Fruit fly (Drosophila melanogaster) whole organism, embryonic: ENCODE measurements around the gene eloF.
A peak's percentile ranks its signal among the peaks of the same experiment; 100 is the strongest.

Experiments
- CG10147 ChIP-seq: fragments of 200-800 bp; sonication (Bioruptor generic); optimal IDR thresholded peaks from 2 replicates; lab custom pipeline; 2019; ENCODE audit warnings: missing biosample characterization, mild to moderate bottlenecking, missing genetic modification characterization, moderate library complexity
- CG10209 ChIP-seq: fragments of 200-800 bp; sonication (Bioruptor generic); optimal IDR thresholded peaks from 3 replicates; lab custom pipeline; 2017; ENCODE audit warnings: missing biosample characterization, mild to moderate bottlenecking, missing genetic modification characterization, missing genetic modification reagents
- CG10431 ChIP-seq: fragments of 200-800 bp; sonication (Bioruptor generic); optimal IDR thresholded peaks from 3 replicates; lab custom pipeline; 2018; ENCODE audit warnings: missing biosample characterization, mild to moderate bottlenecking, missing genetic modification characterization
- CG11398 ChIP-seq: fragments of 200-800 bp; sonication (Bioruptor generic); optimal IDR thresholded peaks from 2 replicates; lab custom pipeline; 2016; ENCODE audit warnings: missing biosample characterization, missing genetic modification characterization
- CG12071 ChIP-seq: fragments of 200-800 bp; sonication (Bioruptor generic); optimal IDR thresholded peaks from 3 replicates; lab custom pipeline; 2018; ENCODE audit warnings: missing biosample characterization, mild to moderate bottlenecking, missing genetic modification characterization
- CG12659 ChIP-seq: fragments of 200-800 bp; sonication (Bioruptor generic); optimal IDR thresholded peaks from 3 replicates; lab custom pipeline; 2017; ENCODE audit warnings: mild to moderate bottlenecking, missing biosample characterization, missing genetic modification reagents, missing genetic modification characterization
- CG13287 ChIP-seq: fragments of 200-800 bp; sonication (Bioruptor generic); IDR thresholded peaks from 2 replicates; pipeline ENCODE4 v1.3.6; 2022; ENCODE audit warnings: missing biosample characterization, missing genetic modification characterization; ENCODE audit not compliant: partially characterized antibody
- CG13296 ChIP-seq: fragments of 200-800 bp; sonication (Bioruptor generic); optimal IDR thresholded peaks from 3 replicates; lab custom pipeline; 2018; ENCODE audit warnings: missing biosample characterization, mild to moderate bottlenecking, missing genetic modification characterization
- CG13775 ChIP-seq: fragments of 200-800 bp; sonication (Bioruptor generic); optimal IDR thresholded peaks from 3 replicates; lab custom pipeline; 2017; ENCODE audit warnings: missing biosample characterization, mild to moderate bottlenecking, missing genetic modification characterization
- CG14441 ChIP-seq: fragments of 200-800 bp; sonication (Bioruptor generic); IDR thresholded peaks from 2 replicates; pipeline ENCODE4 v1.3.6; 2022; ENCODE audit warnings: missing biosample characterization, missing genetic modification characterization
- CG15696 ChIP-seq: fragments of 200-800 bp; sonication (Bioruptor generic); optimal IDR thresholded peaks from 2 replicates; lab custom pipeline; 2019; ENCODE audit warnings: missing biosample characterization, mild to moderate bottlenecking, missing genetic modification characterization, moderate library complexity
- CG16779 ChIP-seq: fragments of 200-800 bp; sonication (Bioruptor generic); IDR thresholded peaks from 2 replicates; pipeline ENCODE4 v1.3.6; 2022; ENCODE audit warnings: missing biosample characterization, missing genetic modification characterization
- CG17912 ChIP-seq: fragments of 200-800 bp; sonication (Bioruptor generic); optimal IDR thresholded peaks from 2 replicates; lab custom pipeline; 2018; ENCODE audit warnings: missing biosample characterization, mild to moderate bottlenecking, missing genetic modification characterization
- CG18262 ChIP-seq: fragments of 200-800 bp; optimal IDR thresholded peaks from 3 replicates; lab custom pipeline; 2019; ENCODE audit warnings: missing biosample characterization, mild to moderate bottlenecking, missing genetic modification characterization, moderate library complexity
- CG18599 ChIP-seq: fragments of 200-800 bp; sonication (Bioruptor generic); optimal IDR thresholded peaks from 3 replicates; lab custom pipeline; 2017; ENCODE audit warnings: missing biosample characterization, missing genetic modification characterization, mild to moderate bottlenecking, moderate library complexity, missing genetic modification reagents
- CG2678 ChIP-seq: fragments of 200-800 bp; sonication (Bioruptor generic); optimal IDR thresholded peaks from 3 replicates; lab custom pipeline; 2019; ENCODE audit warnings: missing biosample characterization, mild to moderate bottlenecking, missing genetic modification characterization, moderate library complexity
- CG2712 ChIP-seq: fragments of 200-800 bp; optimal IDR thresholded peaks from 3 replicates; lab custom pipeline; 2019; ENCODE audit warnings: missing biosample characterization, mild to moderate bottlenecking, missing genetic modification characterization, moderate library complexity
- CG31441 ChIP-seq: fragments of 200-800 bp; sonication (Bioruptor generic); IDR thresholded peaks from 2 replicates; pipeline ENCODE4 v1.3.6; 2022; ENCODE audit warnings: missing biosample characterization, missing genetic modification characterization
- CG3163 ChIP-seq: fragments of 200-800 bp; sonication (Bioruptor generic); optimal IDR thresholded peaks from 3 replicates; lab custom pipeline; 2016; ENCODE audit warnings: missing biosample characterization, missing genetic modification characterization
- CG32767 ChIP-seq: fragments of 200-800 bp; sonication (Bioruptor generic); IDR thresholded peaks from 2 replicates; pipeline ENCODE4 v1.3.6; 2022; ENCODE audit warnings: missing biosample characterization, missing genetic modification characterization
- CG3281 ChIP-seq: fragments of 200-800 bp; sonication (Bioruptor generic); optimal IDR thresholded peaks from 3 replicates; lab custom pipeline; 2017; ENCODE audit warnings: missing biosample characterization, mild to moderate bottlenecking, missing genetic modification characterization
- CG4404 ChIP-seq: fragments of 200-800 bp; sonication (Bioruptor generic); IDR thresholded peaks from 2 replicates; pipeline ENCODE4 v1.3.6; 2022; ENCODE audit warnings: missing biosample characterization, missing genetic modification characterization
- CG6689 ChIP-seq: fragments of 200-800 bp; sonication (Bioruptor generic); IDR thresholded peaks from 2 replicates; pipeline ENCODE4 v1.3.6; 2022; ENCODE audit warnings: missing biosample characterization, missing genetic modification characterization
- CG8924 ChIP-seq: fragments of 200-800 bp; optimal IDR thresholded peaks from 3 replicates; lab custom pipeline; 2019; ENCODE audit warnings: missing biosample characterization, mild to moderate bottlenecking, missing genetic modification characterization, moderate library complexity
- CG9727 ChIP-seq: fragments of 200-800 bp; sonication (Bioruptor generic); optimal IDR thresholded peaks from 3 replicates; lab custom pipeline; 2017; ENCODE audit warnings: missing biosample characterization, mild to moderate bottlenecking, missing genetic modification characterization
- D19A ChIP-seq: fragments of 200-800 bp; optimal IDR thresholded peaks from 3 replicates; lab custom pipeline; 2019; ENCODE audit warnings: missing biosample characterization, mild to moderate bottlenecking, missing genetic modification characterization, moderate library complexity
- D19B ChIP-seq: fragments of 200-800 bp; sonication (Bioruptor generic); optimal IDR thresholded peaks from 2 replicates; lab custom pipeline; 2017; ENCODE audit warnings: missing biosample characterization, mild to moderate bottlenecking, missing genetic modification characterization
- Eip74EF ChIP-seq, 2 experiments: fragments of 200-800 bp in 1 of 2; fragments of >200 bp in 1 of 2; sonication (Bioruptor generic) in 1 of 2; optimal IDR thresholded peaks; 2 replicates each; lab custom pipeline; 2017 to 2019; ENCODE audit warnings: missing biosample characterization in 2 of 2, missing genetic modification characterization in 2 of 2, mild to moderate bottlenecking in 1 of 2, moderate library complexity in 1 of 2
- Ets65A ChIP-seq: fragments of 200-800 bp; sonication (Bioruptor generic); peaks from one replicate; lab custom pipeline; 2016; ENCODE audit warnings: missing biosample characterization, missing genetic modification characterization
- Fer1 ChIP-seq: fragments of 200-800 bp; sonication (Bioruptor generic); optimal IDR thresholded peaks from 2 replicates; lab custom pipeline; 2017; ENCODE audit warnings: missing biosample characterization, mild to moderate bottlenecking, missing genetic modification characterization
- HHEX ChIP-seq: fragments of 200-800 bp; sonication (Bioruptor generic); optimal IDR thresholded peaks from 3 replicates; lab custom pipeline; 2017; ENCODE audit warnings: missing biosample characterization, mild to moderate bottlenecking, missing genetic modification characterization, missing genetic modification reagents
- MESR4 ChIP-seq: fragments of 200-800 bp; sonication (Bioruptor generic); optimal IDR thresholded peaks from 2 replicates; lab custom pipeline; 2018; ENCODE audit warnings: missing biosample characterization, mild to moderate bottlenecking, missing genetic modification characterization, moderate library complexity
- Meics ChIP-seq: fragments of 200-800 bp; sonication (Bioruptor generic); optimal IDR thresholded peaks from 2 replicates; lab custom pipeline; 2017; ENCODE audit warnings: missing biosample characterization, mild to moderate bottlenecking, missing genetic modification characterization
- NC2β ChIP-seq: fragments of 200-800 bp; sonication (Bioruptor generic); optimal IDR thresholded peaks from 2 replicates; lab custom pipeline; 2016; ENCODE audit warnings: missing biosample characterization, missing genetic modification characterization
- Neu2 ChIP-seq: fragments of 200-800 bp; sonication (Bioruptor generic); optimal IDR thresholded peaks from 3 replicates; lab custom pipeline; 2016; ENCODE audit warnings: missing biosample characterization, missing genetic modification characterization, borderline replicate concordance
- Ptx1 ChIP-seq: fragments of 200-800 bp; sonication (Bioruptor generic); IDR thresholded peaks from 2 replicates; pipeline ENCODE4 v1.3.6; 2022; ENCODE audit warnings: missing biosample characterization, missing genetic modification characterization
- Sox100B ChIP-seq: fragments of 200-800 bp; sonication (Bioruptor generic); optimal IDR thresholded peaks from 3 replicates; lab custom pipeline; 2018; ENCODE audit warnings: missing biosample characterization, mild to moderate bottlenecking, missing genetic modification characterization
- aop ChIP-seq: fragments of 200-800 bp; sonication (Bioruptor generic); IDR thresholded peaks from 2 replicates; pipeline ENCODE4 v1.3.6; 2022; ENCODE audit warnings: missing biosample characterization, missing genetic modification characterization
- bcd ChIP-seq: fragments of 200-800 bp; sonication (Bioruptor generic); optimal IDR thresholded peaks from 2 replicates; lab custom pipeline; 2017; ENCODE audit warnings: missing biosample characterization, mild to moderate bottlenecking, missing genetic modification characterization
- caup ChIP-seq: fragments of 200-800 bp; sonication (Bioruptor generic); optimal IDR thresholded peaks from 3 replicates; lab custom pipeline; 2017; ENCODE audit warnings: missing biosample characterization, mild to moderate bottlenecking, missing genetic modification characterization, moderate library complexity; ENCODE audit not compliant: severe bottlenecking
- cwo ChIP-seq: fragments of 200-800 bp; sonication (Bioruptor generic); optimal IDR thresholded peaks from 3 replicates; lab custom pipeline; 2017; ENCODE audit warnings: missing biosample characterization, missing genetic modification characterization, mild to moderate bottlenecking, moderate library complexity, missing genetic modification reagents
- lmd ChIP-seq: fragments of 200-800 bp; sonication (Bioruptor generic); IDR thresholded peaks from 2 replicates; pipeline ENCODE4 v1.3.6; 2022; ENCODE audit warnings: missing biosample characterization, missing genetic modification characterization
- pb ChIP-seq: fragments of 200-800 bp; sonication (Bioruptor generic); optimal IDR thresholded peaks from 3 replicates; lab custom pipeline; 2016; ENCODE audit warnings: missing biosample characterization, missing genetic modification characterization
- pita ChIP-seq: fragments of 200-800 bp; sonication (Bioruptor generic); optimal IDR thresholded peaks from 2 replicates; lab custom pipeline; 2017; ENCODE audit warnings: missing biosample characterization, mild to moderate bottlenecking, missing genetic modification characterization
- row ChIP-seq: fragments of 200-800 bp; sonication (Bioruptor generic); IDR thresholded peaks from 3 replicates; pipeline ENCODE4 v1.3.6; 2022; ENCODE audit warnings: missing biosample characterization, missing genetic modification characterization
- slbo ChIP-seq: fragments of 200-800 bp; sonication (Bioruptor generic); IDR thresholded peaks from 2 replicates; pipeline ENCODE4 v1.3.6; 2022; ENCODE audit warnings: missing biosample characterization, missing genetic modification characterization
- sob ChIP-seq: fragments of 200-800 bp; sonication (Bioruptor generic); IDR thresholded peaks from 2 replicates; pipeline ENCODE4 v1.3.6; 2022; ENCODE audit warnings: missing biosample characterization, missing genetic modification characterization
- trh ChIP-seq: fragments of 200-800 bp; sonication (Bioruptor generic); optimal IDR thresholded peaks from 2 replicates; lab custom pipeline; 2016; ENCODE audit warnings: missing biosample characterization, missing genetic modification characterization
- vfl ChIP-seq: fragments of 200-800 bp; sonication (Bioruptor generic); optimal IDR thresholded peaks from 2 replicates; lab custom pipeline; 2016; ENCODE audit warnings: missing biosample characterization, missing genetic modification characterization
- zen2 ChIP-seq: fragments of 200-800 bp; sonication (Bioruptor generic); IDR thresholded peaks from 3 replicates; pipeline ENCODE4 v1.3.6; 2022; ENCODE audit warnings: missing biosample characterization, missing genetic modification characterization; ENCODE audit not compliant: partially characterized antibody

eloF gene

dm6 chr3R:9857785-9858184, 43.8 kb downstream of the eloF start:
- TF ChIP-seq CG12659 (GFP tag; lab: Kevin White, UChicago) (peak; percentile 13), aop (no peak), CG18599 (peak; percentile 64), Ets65A (GFP tag; lab: Kevin White, UChicago) (no peak), Neu2 (GFP tag; lab: Kevin White, UChicago) (no peak), bcd (GFP tag; lab: Kevin White, UChicago) (peak; percentile 8), cwo (GFP tag; lab: Kevin White, UChicago) (peak; percentile 12), trh (GFP tag; lab: Kevin White, UChicago) (no peak), CG11398 (GFP tag; lab: Kevin White, UChicago) (no peak), CG17912 (GFP tag; lab: Kevin White, UChicago) (no peak), CG10209 (GFP tag; lab: Kevin White, UChicago) (peak; percentile 15), lmd (GFP tag; lab: Robert Waterston, UW) (peak; percentile 39), sob (no peak), CG9727 (peak; percentile 21), row (GFP tag; lab: Robert Waterston, UW) (peak; percentile 26; the same call in 1 of the 3 replicates), zen2 (no peak), D19B (GFP tag; lab: Kevin White, UChicago) (no peak), CG12071 (GFP tag; lab: Kevin White, UChicago) (no peak), CG31441 (GFP tag; lab: Robert Waterston, UW) (0 out of 2 replicates have a peak, but pooled peaks have one; percentile 26), Eip74EF (GFP tag; optimal IDR thresholded peaks at IDR 0.05; lab: Kevin White, UChicago) (no peak), CG13775 (no peak), caup (GFP tag; lab: Kevin White, UChicago) (peak; percentile 9), CG2712 (tag; lab: Kevin White, UChicago) (peak; percentile 18), CG3281 (GFP tag; lab: Kevin White, UChicago) (peak; percentile 27), pita (GFP tag; lab: Kevin White, UChicago) (no peak), NC2β (no peak), Meics (GFP tag; lab: Kevin White, UChicago) (peak; percentile 48), Fer1 (peak; percentile 61), CG3163 (GFP tag; lab: Kevin White, UChicago) (no peak), CG10147 (GFP tag; lab: Kevin White, UChicago) (peak; percentile 17), D19A (tag; lab: Kevin White, UChicago) (peak; percentile 10), CG15696 (tag; lab: Kevin White, UChicago) (no peak), slbo (peak; percentile 18; the same call in 1 of the 2 replicates), CG13287 (GFP tag; lab: Robert Waterston, UW) (no peak), CG8924 (tag; lab: Kevin White, UChicago) (peak; percentile 6), HHEX (GFP tag; lab: Kevin White, UChicago) (peak; percentile 27), CG10431 (GFP tag; lab: Kevin White, UChicago) (no peak), CG14441 (GFP tag; lab: Robert Waterston, UW) (peak; percentile 41; the same call in 1 of the 2 replicates), pb (GFP tag; lab: Kevin White, UChicago) (no peak), vfl (GFP tag; lab: Kevin White, UChicago) (no peak), CG32767 (GFP tag; lab: Robert Waterston, UW) (no peak), CG4404 (GFP tag; lab: Robert Waterston, UW) (no peak), CG2678 (tag; lab: Kevin White, UChicago) (peak; percentile 62), Ptx1 (0 out of 2 replicates have a peak, but pooled peaks have one; percentile 31), CG18262 (tag; lab: Kevin White, UChicago) (peak; percentile 31), Sox100B (peak; percentile 46), CG6689 (GFP tag; lab: Robert Waterston, UW) (peak; percentile 35; the same call in 1 of the 2 replicates), CG16779 (GFP tag; lab: Robert Waterston, UW) (no peak), CG13296 (GFP tag; lab: Kevin White, UChicago) (peak; percentile 44), MESR4 (GFP tag; lab: Kevin White, UChicago) (no peak)
